Worm (Caenorhabditis elegans): ENCODE measurements around the gene Y39B6A.37.

DNA sequence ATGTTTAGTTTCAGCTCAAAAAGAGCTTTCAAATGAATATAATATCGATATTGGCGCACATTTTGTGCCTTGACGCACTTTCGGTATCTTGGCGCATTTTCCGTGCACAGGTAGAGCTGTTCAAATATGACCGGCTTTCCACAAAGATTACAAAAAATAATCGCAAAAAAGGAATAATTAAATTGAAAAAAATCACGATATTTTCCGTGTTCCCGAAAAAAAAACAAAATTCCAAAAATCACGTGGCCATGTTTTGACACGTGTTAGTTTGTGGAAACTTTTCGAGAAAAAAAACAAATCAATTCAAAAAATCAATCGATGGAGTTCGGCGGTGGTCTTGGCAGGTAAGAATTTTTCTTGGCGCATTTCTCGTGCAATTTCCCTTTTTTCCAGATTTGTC lies 35.5 kb downstream of the Y39B6A.37 start, which contains the start of gene Y39B6A.25:
- TF ChIP-seq lin-13 (GFP tag; optimal IDR thresholded peaks at IDR 0.05) (no peak), unc-39 (tag; optimal IDR thresholded peaks at IDR 0.05) (no peak), snpc-4 (tag; optimal IDR thresholded peaks at IDR 0.05) (no peak), alr-1 (tag; optimal IDR thresholded peaks at IDR 0.05) (no peak), R02D3.7 (tag; optimal IDR thresholded peaks at IDR 0.05) (no peak), unc-55 (GFP tag; optimal IDR thresholded peaks at IDR 0.05) (no peak), mab-5 (tag; optimal IDR thresholded peaks at IDR 0.05) (no peak), nhr-77 (tag; optimal IDR thresholded peaks at IDR 0.05) (no peak), skn-1 (tag; optimal IDR thresholded peaks at IDR 0.05) (no peak), ztf-11 (tag; optimal IDR thresholded peaks at IDR 0.05) (no peak), egl-27 (tag; optimal IDR thresholded peaks at IDR 0.05) (no peak), lin-39 (tag; optimal IDR thresholded peaks at IDR 0.05) (no peak), elt-3 (tag; optimal IDR thresholded peaks at IDR 0.05) (no peak)
